Fruit fly (Drosophila melanogaster) whole organism, wandering third instar larva: ENCODE results near the gene CG11878.

Experiments
- Abd-B ChIP-seq: fragments of >200 bp; optimal IDR thresholded peaks from 2 replicates; lab custom pipeline; 2017; ENCODE audit warnings: missing biosample characterization, missing genetic modification characterization
- CG9705 ChIP-seq: fragments of 200-800 bp; sonication (Bioruptor generic); optimal IDR thresholded peaks from 2 replicates; lab custom pipeline; 2018; ENCODE audit warnings: missing biosample characterization, mild to moderate bottlenecking, missing genetic modification characterization
- CrebA ChIP-seq: fragments of 200-800 bp; sonication (Bioruptor generic); optimal IDR thresholded peaks from 2 replicates; lab custom pipeline; 2016; ENCODE audit warnings: missing biosample characterization, mild to moderate bottlenecking, missing genetic modification characterization, borderline replicate concordance
- Hr78 ChIP-seq: fragments of >200 bp; optimal IDR thresholded peaks from 2 replicates; lab custom pipeline; 2017; ENCODE audit warnings: missing biosample characterization, missing genetic modification characterization
- Mio ChIP-seq: sonication (Bioruptor generic); optimal IDR thresholded peaks from 2 replicates; lab custom pipeline; 2016; ENCODE audit warnings: missing biosample characterization, missing genetic modification characterization
- Myc ChIP-seq: fragments of >200 bp; optimal IDR thresholded peaks from 2 replicates; lab custom pipeline; 2017
- OdsH ChIP-seq: fragments of 200-800 bp; sonication (Bioruptor generic); optimal IDR thresholded peaks from 2 replicates; lab custom pipeline; 2016; ENCODE audit warnings: missing biosample characterization, mild to moderate bottlenecking, missing genetic modification characterization
- Rel ChIP-seq, 2 experiments: fragments of 200-800 bp; sonication (Bioruptor generic) in 1 of 2; optimal IDR thresholded peaks; 2 replicates in 1 of 2; 3 replicates in 1 of 2; lab custom pipeline; 2016 to 2019; ENCODE audit warnings: mild to moderate bottlenecking in 2 of 2, missing biosample characterization in 2 of 2, missing genetic modification characterization in 2 of 2, moderate library complexity in 1 of 2
- fru ChIP-seq: fragments of 200-800 bp; sonication (Bioruptor generic); optimal IDR thresholded peaks from 3 replicates; lab custom pipeline; 2016; ENCODE audit warnings: missing biosample characterization, mild to moderate bottlenecking, missing genetic modification characterization
- h ChIP-seq: fragments of 200-800 bp; sonication (Bioruptor generic); optimal IDR thresholded peaks from 3 replicates; lab custom pipeline; 2016; ENCODE audit warnings: missing biosample characterization, mild to moderate bottlenecking, missing genetic modification characterization
- psq ChIP-seq: fragments of 200-800 bp; sonication (Bioruptor generic); optimal IDR thresholded peaks from 3 replicates; lab custom pipeline; 2017; ENCODE audit warnings: missing biosample characterization, mild to moderate bottlenecking, missing genetic modification characterization, moderate library complexity
- usp ChIP-seq: fragments of >200 bp; optimal IDR thresholded peaks from 2 replicates; lab custom pipeline; 2017; ENCODE audit warnings: missing biosample characterization, missing genetic modification characterization

dm6 chr3R:25249145-25250141, 24.2 kb upstream of the CG11878 start, which contains the start of gene Nup358:
- no peak for TF ChIP-seq h (GFP tag; lab: Kevin White, UChicago)
- no peak for TF ChIP-seq CG9705
- no peak for TF ChIP-seq Abd-B (GFP tag; lab: Kevin White, UChicago)
- no peak for TF ChIP-seq OdsH
- TF ChIP-seq Mio (GFP tag; lab: Kevin White, UChicago) = no peak
- TF ChIP-seq Rel (GFP tag; optimal IDR thresholded peaks at IDR 0.05; lab: Kevin White, UChicago) = no peak
- peak; percentile 18 for TF ChIP-seq Rel (tag; optimal IDR thresholded peaks at IDR 0.05; lab: Kevin White, UChicago)
- no peak for TF ChIP-seq Hr78 (GFP tag; lab: Kevin White, UChicago)
- TF ChIP-seq psq (GFP tag; lab: Kevin White, UChicago) = no peak
- TF ChIP-seq fru = no peak
- no peak for TF ChIP-seq usp (GFP tag; lab: Kevin White, UChicago)
- no peak for TF ChIP-seq Myc (lab: Kevin White, UChicago)
- no peak for TF ChIP-seq CrebA (GFP tag; lab: Kevin White, UChicago)
